Worm (Caenorhabditis elegans): ENCODE data around the gene R05H10.7.

The R05H10.7 gene

DNA sequence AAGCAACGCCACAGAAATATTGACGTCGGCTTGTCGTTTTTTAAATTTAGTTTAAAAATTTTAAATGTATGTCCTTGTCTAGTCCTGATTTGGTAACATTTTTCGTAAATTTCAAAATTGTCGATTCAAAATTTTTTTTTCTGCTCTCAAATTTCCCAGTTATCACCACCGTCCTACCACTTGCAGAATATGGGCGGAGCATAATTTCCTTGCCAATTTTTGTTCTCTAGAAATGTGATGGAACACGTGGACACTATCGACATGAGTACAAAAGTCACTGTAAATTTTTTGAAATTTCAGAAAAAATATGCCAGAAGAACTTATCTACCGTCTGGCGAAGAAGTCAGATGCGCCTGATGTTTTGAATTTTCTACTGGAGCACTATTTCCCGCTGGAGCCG is at the start of gene R05H10.7:
Gene R05H10.7, plus strand, starts transcription at position 301 of the 400 bp plus-strand sequence.
- TF ChIP-seq unc-62 (GFP tag; optimal IDR thresholded peaks at IDR 0.05), result no peak
- no peak for TF ChIP-seq peb-1 (tag; optimal IDR thresholded peaks at IDR 0.05)
- no peak for TF ChIP-seq aly-2 (tag; optimal IDR thresholded peaks at IDR 0.05)
- TF ChIP-seq nhr-10 (tag; optimal IDR thresholded peaks at IDR 0.05), result no peak
- TF ChIP-seq F13H6.1 (tag; optimal IDR thresholded peaks at IDR 0.05), result no peak
- no peak for TF ChIP-seq snpc-4 (tag; optimal IDR thresholded peaks at IDR 0.05)
- no peak for TF ChIP-seq zag-1 (tag; optimal IDR thresholded peaks at IDR 0.05)
- TF ChIP-seq unc-39 (tag; optimal IDR thresholded peaks at IDR 0.05), result no peak
- TF ChIP-seq mbf-1 (tag; optimal IDR thresholded peaks at IDR 0.05), result no peak
- TF ChIP-seq elt-1 (tag; optimal IDR thresholded peaks at IDR 0.05), result no peak
- no peak for TF ChIP-seq skn-1 (tag; optimal IDR thresholded peaks at IDR 0.05)
- TF ChIP-seq ceh-16 (tag; optimal IDR thresholded peaks at IDR 0.05), result no peak
- no peak for TF ChIP-seq nhr-12 (tag; optimal IDR thresholded peaks at IDR 0.05)
- no peak for TF ChIP-seq lin-11 (tag; optimal IDR thresholded peaks at IDR 0.05)
- TF ChIP-seq nhr-21 (tag; optimal IDR thresholded peaks at IDR 0.05), result no peak
- TF ChIP-seq ceh-82 (tag; optimal IDR thresholded peaks at IDR 0.05), result no peak
- no peak for TF ChIP-seq nhr-129 (tag; optimal IDR thresholded peaks at IDR 0.05)
- no peak for TF ChIP-seq dmd-4 (tag; optimal IDR thresholded peaks at IDR 0.05)

DNA sequence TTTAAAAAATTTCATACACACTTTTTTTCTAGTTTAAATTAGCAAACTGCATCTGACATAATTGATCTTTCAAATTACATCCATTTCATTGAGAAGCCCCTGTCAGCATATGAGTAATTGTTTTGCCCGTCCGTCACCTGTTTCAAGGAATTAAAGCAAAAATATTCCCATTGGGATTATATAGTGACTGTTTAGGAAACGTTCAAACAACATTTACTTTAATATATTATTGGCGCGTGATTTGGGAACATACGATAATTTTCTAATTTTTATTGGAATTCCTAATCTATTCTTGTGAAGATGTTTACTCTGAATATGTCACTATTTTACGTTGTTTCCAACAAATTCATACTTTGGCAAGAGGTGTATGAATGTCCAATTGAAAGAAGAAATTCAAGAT is 49.6 kb upstream of the R05H10.7 start, which contains the start of gene srt-11:
Gene srt-11, plus strand, starts transcription at position 301 of the 400 bp plus-strand sequence.
- TF ChIP-seq ama-1 (optimal IDR thresholded peaks at IDR 0.05) (no peak), unc-62 (GFP tag; optimal IDR thresholded peaks at IDR 0.05) (no peak), nhr-12 (tag; optimal IDR thresholded peaks at IDR 0.05) (no peak), ztf-4 (tag; optimal IDR thresholded peaks at IDR 0.05) (no peak), lin-11 (tag; optimal IDR thresholded peaks at IDR 0.05) (no peak)

DNA sequence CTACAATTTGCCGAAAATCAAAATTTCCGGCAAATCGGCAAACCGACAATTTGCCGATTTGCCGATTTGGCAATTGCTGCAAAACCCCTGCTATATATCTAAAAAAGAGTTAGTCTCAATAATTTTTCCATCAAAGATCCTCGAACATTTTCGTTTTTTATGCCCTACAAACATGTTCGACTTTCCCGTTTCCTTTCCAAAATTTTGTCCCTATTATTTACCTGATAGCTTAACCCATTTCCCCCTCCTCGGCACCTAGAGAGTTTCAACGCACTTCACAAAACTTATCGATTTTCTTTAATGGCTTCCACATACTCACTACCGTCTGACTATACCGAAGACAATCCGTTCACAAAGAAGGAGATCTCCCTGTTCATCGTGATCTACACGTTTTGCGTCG is 46.6 kb upstream of the R05H10.7 start, which contains the start of gene W01D2.6:
Gene W01D2.6, plus strand, starts transcription at position 301 of the 400 bp plus-strand sequence.
- TF ChIP-seq sem-4 (tag; optimal IDR thresholded peaks at IDR 0.05) (no peak), elt-1 (tag; optimal IDR thresholded peaks at IDR 0.05) (no peak), ama-1 (optimal IDR thresholded peaks at IDR 0.05) (no peak), crh-2 (tag; optimal IDR thresholded peaks at IDR 0.05) (no peak), Y55F3AM.14 (GFP tag; optimal IDR thresholded peaks at IDR 0.05) (no peak), zag-1 (tag; optimal IDR thresholded peaks at IDR 0.05) (no peak), unc-62 (GFP tag; optimal IDR thresholded peaks at IDR 0.05) (no peak), gmeb-1 (tag; optimal IDR thresholded peaks at IDR 0.05) (no peak), nhr-6 (tag; optimal IDR thresholded peaks at IDR 0.05) (no peak), nhr-237 (tag; optimal IDR thresholded peaks at IDR 0.05) (no peak)

DNA sequence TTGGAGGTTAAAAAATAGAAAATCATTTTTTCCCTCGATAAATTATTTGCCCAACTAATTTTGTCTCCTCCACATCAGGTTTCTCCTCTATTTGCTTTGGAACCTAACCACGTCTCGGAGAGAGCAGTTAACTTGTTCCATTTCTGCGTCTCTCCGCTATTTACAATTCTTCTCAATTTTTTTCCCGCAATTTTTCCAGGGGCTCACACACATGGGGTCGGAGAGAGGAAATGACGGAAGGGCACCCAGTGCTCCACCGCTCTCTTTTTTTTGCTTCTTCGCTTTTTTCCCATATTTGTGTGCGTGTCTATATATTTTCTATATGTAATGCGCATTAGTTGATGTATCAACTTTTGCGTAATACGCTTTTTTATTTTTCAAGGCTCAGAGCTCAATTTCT is 44.7 kb upstream of the R05H10.7 start:
- no peak for TF ChIP-seq ztf-11 (tag; optimal IDR thresholded peaks at IDR 0.05)
- no peak for TF ChIP-seq zag-1 (tag; optimal IDR thresholded peaks at IDR 0.05)
- TF ChIP-seq unc-55 (GFP tag; optimal IDR thresholded peaks at IDR 0.05), result peak; percentile 15
- peak; percentile 51 for TF ChIP-seq C34F6.9 (tag; optimal IDR thresholded peaks at IDR 0.05)
- no peak for TF ChIP-seq ceh-82 (tag; optimal IDR thresholded peaks at IDR 0.05)
- no peak for TF ChIP-seq R02D3.7 (tag; optimal IDR thresholded peaks at IDR 0.05)
- TF ChIP-seq lsy-2 (tag; optimal IDR thresholded peaks at IDR 0.05), result peak in 1 of 2 experiments; percentile 24
- TF ChIP-seq nhr-129 (tag; optimal IDR thresholded peaks at IDR 0.05), result peak; percentile 30
- no peak for TF ChIP-seq fos-1 (tag; optimal IDR thresholded peaks at IDR 0.05)
- no peak for TF ChIP-seq nhr-6 (tag; optimal IDR thresholded peaks at IDR 0.05)
- TF ChIP-seq sma-9 (GFP tag; optimal IDR thresholded peaks at IDR 0.05), result peak; percentile 5
- no peak for TF ChIP-seq sma-9 (tag; optimal IDR thresholded peaks at IDR 0.05)
- TF ChIP-seq lin-13 (GFP tag; optimal IDR thresholded peaks at IDR 0.05), result peak; percentile 11
- peak; percentile 66 for TF ChIP-seq snpc-4 (tag; optimal IDR thresholded peaks at IDR 0.05)
- TF ChIP-seq F13H6.1 (tag; optimal IDR thresholded peaks at IDR 0.05), result peak; percentile 44

DNA sequence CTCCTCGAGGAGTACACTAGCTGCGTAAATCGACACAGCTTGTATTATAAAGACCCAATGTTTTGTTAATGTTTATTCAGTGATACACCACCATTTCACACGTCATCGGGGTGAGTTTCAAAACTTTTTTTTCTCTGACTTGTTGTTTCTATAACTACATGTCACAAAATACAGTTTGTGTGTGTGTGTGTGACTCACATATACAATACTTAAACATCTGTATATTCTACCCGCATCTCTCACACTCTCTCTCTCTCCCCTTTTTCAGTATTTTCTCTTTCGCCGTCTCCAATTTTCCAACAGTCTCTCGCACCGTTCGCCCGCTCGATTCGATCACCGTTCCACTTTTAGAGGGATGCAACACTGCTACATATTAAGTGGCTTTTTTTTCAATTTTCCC is 43.9 kb upstream of the R05H10.7 start:
- TF ChIP-seq mdl-1 (tag; optimal IDR thresholded peaks at IDR 0.05) (no peak), F13H6.1 (tag; optimal IDR thresholded peaks at IDR 0.05) (peak; percentile 63), fos-1 (tag; optimal IDR thresholded peaks at IDR 0.05) (peak; percentile 78), skn-1 (tag; optimal IDR thresholded peaks at IDR 0.05) (no peak), nhr-6 (tag; optimal IDR thresholded peaks at IDR 0.05) (no peak), elt-3 (tag; optimal IDR thresholded peaks at IDR 0.05) (no peak), nhr-10 (tag; optimal IDR thresholded peaks at IDR 0.05) (no peak), unc-39 (tag; optimal IDR thresholded peaks at IDR 0.05) (no peak), nhr-11 (tag; optimal IDR thresholded peaks at IDR 0.05) (no peak), nhr-129 (tag; optimal IDR thresholded peaks at IDR 0.05) (no peak), aly-2 (tag; optimal IDR thresholded peaks at IDR 0.05) (no peak), nhr-77 (tag; optimal IDR thresholded peaks at IDR 0.05) (no peak), nhr-25 (tag; optimal IDR thresholded peaks at IDR 0.05) (no peak), ZK546.5 (tag; optimal IDR thresholded peaks at IDR 0.05) (no peak), peb-1 (tag; optimal IDR thresholded peaks at IDR 0.05) (no peak), lsy-2 (tag; optimal IDR thresholded peaks at IDR 0.05) (no peak), blmp-1 (tag; optimal IDR thresholded peaks at IDR 0.05; ENCODE audit: insufficient read depth) (peak; percentile 53), ceh-16 (tag; optimal IDR thresholded peaks at IDR 0.05) (no peak), zag-1 (tag; optimal IDR thresholded peaks at IDR 0.05) (no peak), lin-11 (tag; optimal IDR thresholded peaks at IDR 0.05) (no peak), unc-62 (GFP tag; optimal IDR thresholded peaks at IDR 0.05) (no peak), sma-3 (GFP tag; optimal IDR thresholded peaks at IDR 0.05) (no peak), nhr-12 (tag; optimal IDR thresholded peaks at IDR 0.05) (no peak), snpc-4 (tag; optimal IDR thresholded peaks at IDR 0.05) (peak; percentile 43), lin-13 (GFP tag; optimal IDR thresholded peaks at IDR 0.05) (no peak), crh-2 (tag; optimal IDR thresholded peaks at IDR 0.05) (peak; percentile 19), unc-55 (GFP tag; optimal IDR thresholded peaks at IDR 0.05) (no peak), lin-39 (tag; optimal IDR thresholded peaks at IDR 0.05) (no peak)

All from whole organism, L2 larva.